Worm (Caenorhabditis elegans) whole organism, mixed stage, embryonic: ENCODE measurements around the gene nep-3.

Experiments used
- M03D4.4 ChIP-seq: sonication (generic microtip); optimal IDR thresholded peaks from 2 replicates; lab custom pipeline; 2017; ENCODE audit warnings: mild to moderate bottlenecking, missing genetic modification characterization, missing compliant biosample characterization
- bed-3 ChIP-seq: fragments of 200-800 bp; sonication (Bioruptor generic); optimal IDR thresholded peaks from 3 replicates; lab custom pipeline; 2018; ENCODE audit warnings: mild to moderate bottlenecking, missing genetic modification characterization, moderate library complexity, missing compliant biosample characterization
- blmp-1 ChIP-seq: fragments of 150-350 bp; optimal IDR thresholded peaks from 2 replicates; lab custom pipeline; 2014; ENCODE audit warnings: missing biosample characterization, missing genetic modification characterization
- ceh-39 ChIP-seq: fragments of 150-350 bp; optimal IDR thresholded peaks from 2 replicates; lab custom pipeline; 2014; ENCODE audit warnings: missing biosample characterization, missing genetic modification characterization
- ceh-43 ChIP-seq: fragments of 200-800 bp; sonication (Bioruptor generic); optimal IDR thresholded peaks from 2 replicates; lab custom pipeline; 2018; ENCODE audit warnings: mild to moderate bottlenecking, missing genetic modification characterization, moderate library complexity, missing compliant biosample characterization
- ceh-83 ChIP-seq: fragments of 200-800 bp; sonication (Bioruptor generic); optimal IDR thresholded peaks from 2 replicates; lab custom pipeline; 2018; ENCODE audit warnings: mild to moderate bottlenecking, missing genetic modification characterization, missing compliant biosample characterization
- ces-1 ChIP-seq: fragments of 150-350 bp; optimal IDR thresholded peaks from 2 replicates; lab custom pipeline; 2014; ENCODE audit warnings: missing biosample characterization, missing genetic modification reagents, missing genetic modification characterization
- cnd-1 ChIP-seq: fragments of 200-800 bp; sonication (Bioruptor generic); optimal IDR thresholded peaks from 2 replicates; lab custom pipeline; 2018; ENCODE audit warnings: mild to moderate bottlenecking, missing genetic modification characterization, missing compliant biosample characterization
- drap-1 ChIP-seq: fragments of 200-800 bp; sonication (Bioruptor generic); optimal IDR thresholded peaks from 3 replicates; lab custom pipeline; 2018; ENCODE audit warnings: mild to moderate bottlenecking, missing genetic modification characterization, missing compliant biosample characterization
- elt-1 ChIP-seq: sonication (generic microtip); optimal IDR thresholded peaks from 2 replicates; lab custom pipeline; 2017; ENCODE audit warnings: missing genetic modification characterization, mild to moderate bottlenecking, missing compliant biosample characterization, antibody characterized with exemption, moderate library complexity, borderline replicate concordance; ENCODE audit not compliant: insufficient read depth
- elt-3 ChIP-seq: fragments of 150-350 bp; optimal IDR thresholded peaks from 2 replicates; lab custom pipeline; 2014; ENCODE audit warnings: missing biosample characterization, missing genetic modification characterization
- flh-1 ChIP-seq: fragments of 200-800 bp; sonication (Bioruptor generic); optimal IDR thresholded peaks from 2 replicates; lab custom pipeline; 2018; ENCODE audit warnings: mild to moderate bottlenecking, missing genetic modification characterization, moderate library complexity, missing compliant biosample characterization
- ham-2 ChIP-seq: fragments of 200-800 bp; sonication (Bioruptor generic); optimal IDR thresholded peaks from 2 replicates; lab custom pipeline; 2018; ENCODE audit warnings: mild to moderate bottlenecking, missing genetic modification characterization, missing compliant biosample characterization
- lin-13 ChIP-seq: fragments of 150-350 bp; optimal IDR thresholded peaks from 2 replicates; lab custom pipeline; 2014; ENCODE audit warnings: missing biosample characterization, missing genetic modification characterization
- lin-32 ChIP-seq: fragments of 200-800 bp; sonication (Bioruptor generic); optimal IDR thresholded peaks from 2 replicates; lab custom pipeline; 2018; ENCODE audit warnings: mild to moderate bottlenecking, missing genetic modification characterization, missing compliant biosample characterization
- lsy-2 ChIP-seq: fragments of 150-350 bp; optimal IDR thresholded peaks from 2 replicates; lab custom pipeline; 2014; ENCODE audit warnings: missing biosample characterization, missing genetic modification characterization
- mab-5 ChIP-seq: fragments of 150-350 bp; optimal IDR thresholded peaks from 2 replicates; lab custom pipeline; 2014; ENCODE audit warnings: missing biosample characterization, missing genetic modification characterization
- mep-1 ChIP-seq: fragments of 150-350 bp; optimal IDR thresholded peaks from 2 replicates; lab custom pipeline; 2017; ENCODE audit warnings: missing biosample characterization, missing genetic modification reagents, missing genetic modification characterization, inconsistent platforms
- mls-2 ChIP-seq: sonication (generic microtip); optimal IDR thresholded peaks from 2 replicates; lab custom pipeline; 2016; ENCODE audit warnings: mild to moderate bottlenecking, missing genetic modification characterization, moderate library complexity, missing compliant biosample characterization
- nhr-12 ChIP-seq: fragments of 150-350 bp; optimal IDR thresholded peaks from 2 replicates; lab custom pipeline; 2014; ENCODE audit warnings: missing biosample characterization, missing genetic modification characterization
- nhr-2 ChIP-seq: fragments of 150-350 bp; optimal IDR thresholded peaks from 2 replicates; lab custom pipeline; 2014; ENCODE audit warnings: missing biosample characterization, missing genetic modification characterization
- nhr-237 ChIP-seq: fragments of 150-350 bp; optimal IDR thresholded peaks from 2 replicates; lab custom pipeline; 2014; ENCODE audit warnings: missing biosample characterization, missing genetic modification characterization
- nhr-28 ChIP-seq: fragments of 150-350 bp; optimal IDR thresholded peaks from 2 replicates; lab custom pipeline; 2014; ENCODE audit warnings: missing biosample characterization, missing genetic modification characterization
- nhr-76 ChIP-seq: sonication (generic microtip); optimal IDR thresholded peaks from 2 replicates; lab custom pipeline; 2017; ENCODE audit warnings: missing biosample characterization, missing genetic modification characterization
- pha-4 ChIP-seq: fragments of 150-350 bp; optimal IDR thresholded peaks from 2 replicates; lab custom pipeline; 2018; ENCODE audit warnings: missing biosample characterization, missing genetic modification reagents, missing genetic modification characterization
- sem-2 ChIP-seq: fragments of 200-800 bp; sonication (Bioruptor generic); optimal IDR thresholded peaks from 2 replicates; lab custom pipeline; 2018; ENCODE audit warnings: mild to moderate bottlenecking, missing genetic modification characterization, missing compliant biosample characterization
- snpc-4 ChIP-seq: fragments of 150-350 bp; optimal IDR thresholded peaks from 2 replicates; lab custom pipeline; 2014; ENCODE audit warnings: missing biosample characterization, missing genetic modification characterization
- sptf-1 ChIP-seq: sonication (generic microtip); optimal IDR thresholded peaks from 2 replicates; lab custom pipeline; 2017; ENCODE audit warnings: mild to moderate bottlenecking, missing genetic modification characterization, moderate library complexity, missing compliant biosample characterization
- tbx-8 ChIP-seq: fragments of 200-800 bp; sonication (Bioruptor generic); optimal IDR thresholded peaks from 2 replicates; lab custom pipeline; 2018; ENCODE audit warnings: mild to moderate bottlenecking, missing genetic modification characterization, moderate library complexity, missing compliant biosample characterization
- unc-120 ChIP-seq: sonication (generic microtip); optimal IDR thresholded peaks from 2 replicates; lab custom pipeline; 2017; ENCODE audit warnings: missing genetic modification characterization, missing compliant biosample characterization; ENCODE audit not compliant: poor library complexity, severe bottlenecking
- unc-39 ChIP-seq: fragments of 150-350 bp; optimal IDR thresholded peaks from 2 replicates; lab custom pipeline; 2014; ENCODE audit warnings: missing biosample characterization, missing genetic modification characterization
- unc-62 ChIP-seq: fragments of 150-350 bp; optimal IDR thresholded peaks from 2 replicates; lab custom pipeline; 2014; ENCODE audit warnings: missing biosample characterization, missing genetic modification reagents, missing genetic modification characterization
- zip-8 ChIP-seq: fragments of 150-350 bp; optimal IDR thresholded peaks from 2 replicates; lab custom pipeline; 2014; ENCODE audit warnings: missing biosample characterization, missing genetic modification characterization
- ztf-11 ChIP-seq: fragments of 150-350 bp; optimal IDR thresholded peaks from 2 replicates; lab custom pipeline; 2014; ENCODE audit warnings: missing biosample characterization, missing genetic modification characterization

The nep-3 gene

DNA sequence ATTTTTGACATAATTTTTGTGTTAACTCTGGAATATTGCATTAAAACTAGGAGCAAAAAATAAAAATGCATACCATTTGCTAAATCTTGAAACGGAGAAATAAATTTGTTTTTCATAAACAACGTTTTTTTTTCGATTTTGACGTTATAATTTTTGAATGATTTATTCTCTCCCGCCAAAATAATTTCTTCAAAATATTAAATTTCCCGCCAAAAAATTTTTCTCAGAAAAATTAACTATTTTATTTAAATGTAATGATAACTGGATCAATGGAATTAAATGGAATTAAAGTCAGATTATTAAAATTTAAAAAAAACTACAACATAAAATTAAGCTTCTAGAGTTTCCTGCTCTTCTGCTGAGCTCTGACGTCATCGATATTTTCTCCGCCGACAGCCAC, at the start of gene nep-3:
TSS of gene nep-3 (minus strand) at position 101 of the 400 bp plus-strand sequence.
- TF ChIP-seq lsy-2 (tag; lab: Kevin White, UChicago) (no peak), snpc-4 (tag; lab: Kevin White, UChicago) (no peak), ceh-43 (no peak), unc-120 (tag; lab: Kevin White, UChicago) (no peak), unc-62 (GFP tag; lab: Kevin White, UChicago) (no peak), pha-4 (no peak), elt-1 (no peak), unc-39 (tag; lab: Kevin White, UChicago) (no peak), zip-8 (tag; lab: Kevin White, UChicago) (no peak), lin-13 (tag; lab: Kevin White, UChicago) (no peak), nhr-237 (tag; lab: Kevin White, UChicago) (no peak), drap-1 (GFP tag; lab: Kevin White, UChicago) (no peak), nhr-76 (tag; lab: Kevin White, UChicago) (no peak), lin-32 (GFP tag; lab: Kevin White, UChicago) (no peak), bed-3 (GFP tag; lab: Kevin White, UChicago) (no peak), ces-1 (GFP tag; lab: Kevin White, UChicago) (no peak), nhr-12 (tag; lab: Kevin White, UChicago) (no peak), sptf-1 (tag; lab: Kevin White, UChicago) (no peak)

DNA sequence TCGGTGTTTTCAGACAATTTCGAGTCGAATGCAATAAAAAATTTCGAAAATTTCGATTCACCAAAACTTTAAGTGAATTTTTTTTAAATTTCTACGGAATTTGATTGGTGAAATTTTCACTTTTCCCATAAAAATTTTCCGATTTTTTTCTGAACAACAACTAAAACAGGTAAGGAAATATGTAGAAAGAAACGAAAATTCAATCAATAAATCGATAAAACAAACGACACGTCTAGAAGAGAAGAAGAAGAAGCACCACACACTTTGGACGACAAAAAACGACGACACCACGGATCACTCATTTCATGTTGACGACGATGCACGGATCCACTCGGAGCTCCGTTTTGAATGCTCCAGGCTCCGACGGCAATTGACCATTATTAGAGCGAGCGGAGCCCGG, 45.7 kb upstream of the nep-3 start:
- TF ChIP-seq pha-4: no peak
- no peak for TF ChIP-seq flh-1 (GFP tag; lab: Kevin White, UChicago)
- no peak for TF ChIP-seq elt-1
- no peak for TF ChIP-seq mls-2 (tag; lab: Kevin White, UChicago)
- TF ChIP-seq ceh-39 (tag; lab: Kevin White, UChicago): no peak
- TF ChIP-seq blmp-1 (tag; lab: Kevin White, UChicago): no peak
- no peak for TF ChIP-seq ham-2 (GFP tag; lab: Kevin White, UChicago)

ce11 chrII:3920611-3921010, 43.6 kb upstream of the nep-3 start:
- TF ChIP-seq mep-1 (tag; lab: Kevin White, UChicago): no peak
- TF ChIP-seq, all 35 proteins: peak for 0

- TF ChIP-seq ham-2 (GFP tag; lab: Kevin White, UChicago): no peak
- no peak for TF ChIP-seq elt-3 (tag; lab: Kevin White, UChicago)
- TF ChIP-seq mls-2 (tag; lab: Kevin White, UChicago): no peak
- TF ChIP-seq ceh-83 (GFP tag; lab: Kevin White, UChicago): no peak
- no peak for TF ChIP-seq nhr-2 (tag; lab: Kevin White, UChicago)
- no peak for TF ChIP-seq cnd-1
- TF ChIP-seq snpc-4 (tag; lab: Kevin White, UChicago): no peak
- TF ChIP-seq sem-2 (GFP tag; lab: Kevin White, UChicago): no peak
- TF ChIP-seq ceh-39 (tag; lab: Kevin White, UChicago): no peak
- TF ChIP-seq unc-120 (tag; lab: Kevin White, UChicago): no peak
- TF ChIP-seq tbx-8 (GFP tag; lab: Kevin White, UChicago): no peak
- TF ChIP-seq M03D4.4 (tag; lab: Kevin White, UChicago): no peak
- TF ChIP-seq pha-4: no peak
- TF ChIP-seq bed-3 (GFP tag; lab: Kevin White, UChicago): no peak
- TF ChIP-seq nhr-28 (tag; lab: Kevin White, UChicago): no peak
- no peak for TF ChIP-seq unc-39 (tag; lab: Kevin White, UChicago)
- no peak for TF ChIP-seq nhr-12 (tag; lab: Kevin White, UChicago)
- TF ChIP-seq sptf-1 (tag; lab: Kevin White, UChicago): no peak
Observed at ce11 chrII:3917985-3918633, 41.1 kb upstream of the nep-3 start.

DNA sequence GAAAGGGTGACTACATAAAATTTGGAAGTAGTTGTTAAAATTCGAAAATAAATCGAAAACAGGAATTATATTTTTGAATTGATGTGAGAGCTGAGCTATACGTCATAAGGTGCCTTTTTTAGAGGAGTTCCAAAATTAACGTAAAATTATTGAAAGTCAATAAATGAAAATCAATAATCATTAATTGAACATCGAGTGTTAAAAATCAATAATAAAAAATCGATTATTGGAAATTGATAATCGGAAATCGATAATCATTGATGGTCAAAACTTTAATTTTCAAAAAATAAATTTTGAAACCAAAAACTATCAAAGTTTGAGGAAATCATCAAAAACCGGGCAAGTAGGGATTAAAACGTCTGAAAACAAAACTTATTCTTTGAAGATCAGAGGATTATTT, 36.6 kb upstream of the nep-3 start:
- TF ChIP-seq mab-5 (tag; lab: Kevin White, UChicago): no peak
- TF ChIP-seq ztf-11 (tag; lab: Kevin White, UChicago): no peak
- no peak for TF ChIP-seq lin-32 (GFP tag; lab: Kevin White, UChicago)
- TF ChIP-seq elt-1: no peak
- TF ChIP-seq, all 35 proteins: peak for 0
